Worm (Caenorhabditis elegans): Measurements from ENCODE around the gene srh-171.

- TF ChIP-seq ama-1 (optimal IDR thresholded peaks at IDR 0.05): no peak
- no peak for TF ChIP-seq ref-2 (tag; optimal IDR thresholded peaks at IDR 0.05)
- no peak for TF ChIP-seq ttx-3 (tag; optimal IDR thresholded peaks at IDR 0.05)
- no peak for TF ChIP-seq F13H6.1 (tag; optimal IDR thresholded peaks at IDR 0.05)
- TF ChIP-seq npax-4 (tag; optimal IDR thresholded peaks at IDR 0.05): no peak
- no peak for TF ChIP-seq fkh-10 (GFP tag; optimal IDR thresholded peaks at IDR 0.05)
- no peak for TF ChIP-seq eyg-1 (tag; optimal IDR thresholded peaks at IDR 0.05)
- no peak for TF ChIP-seq pha-4 (tag; optimal IDR thresholded peaks at IDR 0.05)
- TF ChIP-seq tbx-2 (tag; optimal IDR thresholded peaks at IDR 0.05): no peak
- TF ChIP-seq gmeb-2 (tag; optimal IDR thresholded peaks at IDR 0.05): no peak
- no peak for TF ChIP-seq rnt-1 (tag; optimal IDR thresholded peaks at IDR 0.05)
These were observed 55.8 kb downstream of the srh-171 start for ce11 chrV:20021347-20021746.
